Fruit fly (Drosophila melanogaster): ENCODE measurements around the gene CG13999.

Gene CG13999

dm6 chr2L:5964851-5965250, 8.6 kb upstream of the CG13999 start, which contains the start of gene psd:
Gene psd (minus strand): TSS chr2L:5964951.
- TF ChIP-seq CG17801 (GFP tag; optimal IDR thresholded peaks at IDR 0.05; ENCODE audit: partially characterized antibody), result no peak

- no peak for TF ChIP-seq CG17801 (GFP tag; optimal IDR thresholded peaks at IDR 0.05; ENCODE audit: partially characterized antibody)
Observed at dm6 chr2L:5964211-5964610, 7.9 kb upstream of the CG13999 start.

- TF ChIP-seq CG17801 (GFP tag; optimal IDR thresholded peaks at IDR 0.05; ENCODE audit: partially characterized antibody), result no peak
Observed at dm6 chr2L:5963251-5963650, 7.0 kb upstream of the CG13999 start.

dm6 chr2L:5961169-5961918, 5.1 kb upstream of the CG13999 start:
- TF ChIP-seq CG17801 (GFP tag; optimal IDR thresholded peaks at IDR 0.05; ENCODE audit: partially characterized antibody), result no peak

- no peak for TF ChIP-seq CG17801 (GFP tag; optimal IDR thresholded peaks at IDR 0.05; ENCODE audit: partially characterized antibody)
Observed at dm6 chr2L:5959863-5960658, 3.8 kb upstream of the CG13999 start, which contains the start of gene Vm26Aa. Gene Vm26Aa (minus strand): TSS chr2L:5960340.

dm6 chr2L:5958581-5959177, 2.4 kb upstream of the CG13999 start, which contains the start of gene Vm26Ac:
Gene Vm26Ac (minus strand): TSS chr2L:5958631.
- TF ChIP-seq CG17801 (GFP tag; optimal IDR thresholded peaks at IDR 0.05; ENCODE audit: partially characterized antibody), result no peak

- TF ChIP-seq CG17801 (GFP tag; optimal IDR thresholded peaks at IDR 0.05; ENCODE audit: partially characterized antibody), result peak; percentile 23
Observed at dm6 chr2L:5956706-5957105, 440 bp upstream of the CG13999 start, which contains the start of the genes CG13998 and Vm26Ab. Gene CG13998 (minus strand): TSS chr2L:5956819. Gene Vm26Ab (plus strand): TSS chr2L:5957004.

dm6 chr2L:5948775-5949526, 7.3 kb downstream of the CG13999 start, which contains the start of gene CG9044:
Gene CG9044 (plus strand): TSS chr2L:5949450.
- peak; percentile 9 for TF ChIP-seq CG17801 (GFP tag; optimal IDR thresholded peaks at IDR 0.05; ENCODE audit: partially characterized antibody)

- TF ChIP-seq CG17801 (GFP tag; optimal IDR thresholded peaks at IDR 0.05; ENCODE audit: partially characterized antibody), result no peak
Observed at dm6 chr2L:5947504-5947903, 8.8 kb downstream of the CG13999 start.

dm6 chr2L:5946728-5947127, 9.5 kb downstream of the CG13999 start:
- peak; percentile 50 for TF ChIP-seq CG17801 (GFP tag; optimal IDR thresholded peaks at IDR 0.05; ENCODE audit: partially characterized antibody)

- no peak for TF ChIP-seq CG17801 (GFP tag; optimal IDR thresholded peaks at IDR 0.05; ENCODE audit: partially characterized antibody)
Observed at dm6 chr2L:5945651-5946547, 10.4 kb downstream of the CG13999 start.

dm6 chr2L:5944305-5945282, 11.7 kb downstream of the CG13999 start:
- TF ChIP-seq CG17801 (GFP tag; optimal IDR thresholded peaks at IDR 0.05; ENCODE audit: partially characterized antibody), result no peak

Data from ovary, adult (tissue).